Fruit fly (Drosophila melanogaster) whole organism, adult: Measurements from ENCODE around the gene Hsp26.

Experiments
- CG7101 ChIP-seq: fragments of 200-800 bp; sonication (Bioruptor generic); optimal IDR thresholded peaks from 2 replicates; lab custom pipeline; 2018; ENCODE audit warnings: missing biosample characterization, mild to moderate bottlenecking, missing genetic modification characterization, moderate library complexity
- Crg-1 ChIP-seq: fragments of 200-800 bp; sonication (Bioruptor generic); optimal IDR thresholded peaks from 2 replicates; lab custom pipeline; 2016; ENCODE audit warnings: missing biosample characterization, missing genetic modification characterization
- bab1 ChIP-seq: fragments of 200-800 bp; sonication (Bioruptor generic); optimal IDR thresholded peaks from 3 replicates; lab custom pipeline; 2019; ENCODE audit warnings: missing biosample characterization, mild to moderate bottlenecking, missing genetic modification characterization, moderate library complexity
- cnc ChIP-seq, 2 experiments: fragments of >200 bp; optimal IDR thresholded peaks; 2 replicates each; lab custom pipeline; 2017

- TF ChIP-seq Crg-1 (GFP tag; lab: Kevin White, UChicago) = peak; percentile 87
- TF ChIP-seq bab1 (GFP tag; lab: Kevin White, UChicago) = peak; percentile 98
- TF ChIP-seq cnc (optimal IDR thresholded peaks at IDR 0.05; lab: Kevin White, UChicago) = no peak
- peak; percentile 95 for TF ChIP-seq CG7101 (tag; lab: Kevin White, UChicago)
These were observed 43.0 kb upstream of the Hsp26 start for dm6 chr3L:9420054-9420818.
